Worm (Caenorhabditis elegans) whole organism, mixed stage, embryonic: ENCODE measurements around the gene glp-1.

Experiments
- M03D4.4 ChIP-seq: sonication (generic microtip); optimal IDR thresholded peaks from 2 replicates; lab custom pipeline; 2017; ENCODE audit warnings: mild to moderate bottlenecking, missing genetic modification characterization, missing compliant biosample characterization
- bed-3 ChIP-seq: fragments of 200-800 bp; sonication (Bioruptor generic); optimal IDR thresholded peaks from 3 replicates; lab custom pipeline; 2018; ENCODE audit warnings: mild to moderate bottlenecking, missing genetic modification characterization, moderate library complexity, missing compliant biosample characterization
- blmp-1 ChIP-seq: fragments of 150-350 bp; optimal IDR thresholded peaks from 2 replicates; lab custom pipeline; 2014; ENCODE audit warnings: missing biosample characterization, missing genetic modification characterization
- ceh-39 ChIP-seq: fragments of 150-350 bp; optimal IDR thresholded peaks from 2 replicates; lab custom pipeline; 2014; ENCODE audit warnings: missing biosample characterization, missing genetic modification characterization
- ceh-43 ChIP-seq: fragments of 200-800 bp; sonication (Bioruptor generic); optimal IDR thresholded peaks from 2 replicates; lab custom pipeline; 2018; ENCODE audit warnings: mild to moderate bottlenecking, missing genetic modification characterization, moderate library complexity, missing compliant biosample characterization
- ceh-83 ChIP-seq: fragments of 200-800 bp; sonication (Bioruptor generic); optimal IDR thresholded peaks from 2 replicates; lab custom pipeline; 2018; ENCODE audit warnings: mild to moderate bottlenecking, missing genetic modification characterization, missing compliant biosample characterization
- ces-1 ChIP-seq: fragments of 150-350 bp; optimal IDR thresholded peaks from 2 replicates; lab custom pipeline; 2014; ENCODE audit warnings: missing biosample characterization, missing genetic modification reagents, missing genetic modification characterization
- cnd-1 ChIP-seq: fragments of 200-800 bp; sonication (Bioruptor generic); optimal IDR thresholded peaks from 2 replicates; lab custom pipeline; 2018; ENCODE audit warnings: mild to moderate bottlenecking, missing genetic modification characterization, missing compliant biosample characterization
- drap-1 ChIP-seq: fragments of 200-800 bp; sonication (Bioruptor generic); optimal IDR thresholded peaks from 3 replicates; lab custom pipeline; 2018; ENCODE audit warnings: mild to moderate bottlenecking, missing genetic modification characterization, missing compliant biosample characterization
- elt-1 ChIP-seq: sonication (generic microtip); optimal IDR thresholded peaks from 2 replicates; lab custom pipeline; 2017; ENCODE audit warnings: missing genetic modification characterization, mild to moderate bottlenecking, missing compliant biosample characterization, antibody characterized with exemption, moderate library complexity, borderline replicate concordance; ENCODE audit not compliant: insufficient read depth
- elt-3 ChIP-seq: fragments of 150-350 bp; optimal IDR thresholded peaks from 2 replicates; lab custom pipeline; 2014; ENCODE audit warnings: missing biosample characterization, missing genetic modification characterization
- flh-1 ChIP-seq: fragments of 200-800 bp; sonication (Bioruptor generic); optimal IDR thresholded peaks from 2 replicates; lab custom pipeline; 2018; ENCODE audit warnings: mild to moderate bottlenecking, missing genetic modification characterization, moderate library complexity, missing compliant biosample characterization
- ham-2 ChIP-seq: fragments of 200-800 bp; sonication (Bioruptor generic); optimal IDR thresholded peaks from 2 replicates; lab custom pipeline; 2018; ENCODE audit warnings: mild to moderate bottlenecking, missing genetic modification characterization, missing compliant biosample characterization
- hlh-1 ChIP-seq: fragments of 150-350 bp; optimal IDR thresholded peaks from 2 replicates; lab custom pipeline; 2014; ENCODE audit warnings: missing biosample characterization, missing genetic modification reagents, missing genetic modification characterization
- lin-13 ChIP-seq: fragments of 150-350 bp; optimal IDR thresholded peaks from 2 replicates; lab custom pipeline; 2014; ENCODE audit warnings: missing biosample characterization, missing genetic modification characterization
- lin-32 ChIP-seq: fragments of 200-800 bp; sonication (Bioruptor generic); optimal IDR thresholded peaks from 2 replicates; lab custom pipeline; 2018; ENCODE audit warnings: mild to moderate bottlenecking, missing genetic modification characterization, missing compliant biosample characterization
- lsy-2 ChIP-seq: fragments of 150-350 bp; optimal IDR thresholded peaks from 2 replicates; lab custom pipeline; 2014; ENCODE audit warnings: missing biosample characterization, missing genetic modification characterization
- mep-1 ChIP-seq: fragments of 150-350 bp; optimal IDR thresholded peaks from 2 replicates; lab custom pipeline; 2017; ENCODE audit warnings: missing biosample characterization, missing genetic modification reagents, missing genetic modification characterization, inconsistent platforms
- nhr-2 ChIP-seq: fragments of 150-350 bp; optimal IDR thresholded peaks from 2 replicates; lab custom pipeline; 2014; ENCODE audit warnings: missing biosample characterization, missing genetic modification characterization
- nhr-237 ChIP-seq: fragments of 150-350 bp; optimal IDR thresholded peaks from 2 replicates; lab custom pipeline; 2014; ENCODE audit warnings: missing biosample characterization, missing genetic modification characterization
- nhr-28 ChIP-seq: fragments of 150-350 bp; optimal IDR thresholded peaks from 2 replicates; lab custom pipeline; 2014; ENCODE audit warnings: missing biosample characterization, missing genetic modification characterization
- nhr-76 ChIP-seq: sonication (generic microtip); optimal IDR thresholded peaks from 2 replicates; lab custom pipeline; 2017; ENCODE audit warnings: missing biosample characterization, missing genetic modification characterization
- pha-4 ChIP-seq: fragments of 150-350 bp; optimal IDR thresholded peaks from 2 replicates; lab custom pipeline; 2018; ENCODE audit warnings: missing biosample characterization, missing genetic modification reagents, missing genetic modification characterization
- sem-2 ChIP-seq: fragments of 200-800 bp; sonication (Bioruptor generic); optimal IDR thresholded peaks from 2 replicates; lab custom pipeline; 2018; ENCODE audit warnings: mild to moderate bottlenecking, missing genetic modification characterization, missing compliant biosample characterization
- sptf-1 ChIP-seq: sonication (generic microtip); optimal IDR thresholded peaks from 2 replicates; lab custom pipeline; 2017; ENCODE audit warnings: mild to moderate bottlenecking, missing genetic modification characterization, moderate library complexity, missing compliant biosample characterization
- tbx-8 ChIP-seq: fragments of 200-800 bp; sonication (Bioruptor generic); optimal IDR thresholded peaks from 2 replicates; lab custom pipeline; 2018; ENCODE audit warnings: mild to moderate bottlenecking, missing genetic modification characterization, moderate library complexity, missing compliant biosample characterization
- unc-120 ChIP-seq: sonication (generic microtip); optimal IDR thresholded peaks from 2 replicates; lab custom pipeline; 2017; ENCODE audit warnings: missing genetic modification characterization, missing compliant biosample characterization; ENCODE audit not compliant: poor library complexity, severe bottlenecking
- unc-39 ChIP-seq: fragments of 150-350 bp; optimal IDR thresholded peaks from 2 replicates; lab custom pipeline; 2014; ENCODE audit warnings: missing biosample characterization, missing genetic modification characterization
- unc-62 ChIP-seq: fragments of 150-350 bp; optimal IDR thresholded peaks from 2 replicates; lab custom pipeline; 2014; ENCODE audit warnings: missing biosample characterization, missing genetic modification reagents, missing genetic modification characterization
- zip-8 ChIP-seq: fragments of 150-350 bp; optimal IDR thresholded peaks from 2 replicates; lab custom pipeline; 2014; ENCODE audit warnings: missing biosample characterization, missing genetic modification characterization
- ztf-11 ChIP-seq: fragments of 150-350 bp; optimal IDR thresholded peaks from 2 replicates; lab custom pipeline; 2014; ENCODE audit warnings: missing biosample characterization, missing genetic modification characterization

The glp-1 gene

DNA sequence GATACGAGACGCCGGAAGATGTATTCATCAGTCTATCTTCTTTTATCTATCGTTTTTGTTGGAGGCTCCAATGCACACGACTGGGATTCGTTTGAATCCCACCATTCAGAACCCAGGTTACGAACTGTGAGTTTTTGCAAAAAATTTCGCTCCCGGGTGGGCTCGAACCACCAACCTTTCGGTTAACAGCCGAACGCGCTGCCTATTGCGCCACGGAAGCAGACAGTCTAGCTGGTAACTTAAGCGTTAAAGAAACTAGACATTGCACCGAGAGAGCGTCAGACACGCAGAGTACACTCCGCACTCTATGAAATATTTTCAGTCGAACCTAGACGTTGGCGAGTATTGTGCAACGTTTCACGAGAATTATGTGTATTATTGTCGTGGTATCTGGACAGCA, 12.0 kb downstream of the glp-1 start:
- TF ChIP-seq M03D4.4 (tag; lab: Kevin White, UChicago) (peak; percentile 74), flh-1 (GFP tag; lab: Kevin White, UChicago) (peak; percentile 6), mep-1 (tag; lab: Kevin White, UChicago) (no peak), ceh-83 (GFP tag; lab: Kevin White, UChicago) (peak; percentile 20), tbx-8 (GFP tag; lab: Kevin White, UChicago) (peak; percentile 58), blmp-1 (tag; lab: Kevin White, UChicago) (no peak), lsy-2 (tag; lab: Kevin White, UChicago) (no peak), ceh-43 (peak; percentile 18), hlh-1 (tag; lab: Kevin White, UChicago) (no peak), sem-2 (GFP tag; lab: Kevin White, UChicago) (peak; percentile 71), ceh-39 (tag; lab: Kevin White, UChicago) (no peak), ham-2 (peak; percentile 41), nhr-2 (tag; lab: Kevin White, UChicago) (no peak), lin-32 (no peak), unc-120 (peak; percentile 20), drap-1 (peak; percentile 69), elt-1 (tag; lab: Kevin White, UChicago) (no peak), cnd-1 (tag; lab: Kevin White, UChicago) (peak; percentile 79), unc-62 (no peak)

DNA sequence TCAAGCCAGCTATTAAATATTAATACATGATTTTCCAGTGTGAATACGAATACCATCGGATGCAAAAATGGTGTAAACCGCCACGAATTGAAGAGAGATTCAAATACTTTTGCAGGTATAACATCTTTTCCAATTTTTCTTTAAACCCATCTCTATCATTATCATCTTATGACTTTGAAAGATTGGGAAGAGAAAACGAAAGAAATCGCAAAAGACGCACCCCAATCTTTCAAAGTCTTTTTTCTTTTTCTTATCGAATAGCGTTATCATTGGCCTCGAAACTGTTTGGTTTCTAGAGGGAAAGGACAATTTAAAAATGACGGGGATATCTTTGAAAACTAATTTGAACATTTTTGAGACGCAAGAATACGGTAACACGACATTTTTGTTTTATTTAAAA, 13.6 kb downstream of the glp-1 start:
- TF ChIP-seq ceh-43 (no peak), nhr-28 (no peak), ceh-39 (tag; lab: Kevin White, UChicago) (no peak), flh-1 (GFP tag; lab: Kevin White, UChicago) (no peak), mep-1 (tag; lab: Kevin White, UChicago) (no peak), hlh-1 (tag; lab: Kevin White, UChicago) (no peak), bed-3 (GFP tag; lab: Kevin White, UChicago) (no peak), sem-2 (GFP tag; lab: Kevin White, UChicago) (no peak), drap-1 (no peak), pha-4 (tag; lab: Kevin White, UChicago) (no peak), lin-32 (no peak), unc-39 (no peak), ztf-11 (no peak), elt-3 (tag; lab: Kevin White, UChicago) (no peak), cnd-1 (tag; lab: Kevin White, UChicago) (no peak), nhr-237 (tag; lab: Kevin White, UChicago) (no peak), sptf-1 (tag; lab: Kevin White, UChicago) (no peak)

DNA sequence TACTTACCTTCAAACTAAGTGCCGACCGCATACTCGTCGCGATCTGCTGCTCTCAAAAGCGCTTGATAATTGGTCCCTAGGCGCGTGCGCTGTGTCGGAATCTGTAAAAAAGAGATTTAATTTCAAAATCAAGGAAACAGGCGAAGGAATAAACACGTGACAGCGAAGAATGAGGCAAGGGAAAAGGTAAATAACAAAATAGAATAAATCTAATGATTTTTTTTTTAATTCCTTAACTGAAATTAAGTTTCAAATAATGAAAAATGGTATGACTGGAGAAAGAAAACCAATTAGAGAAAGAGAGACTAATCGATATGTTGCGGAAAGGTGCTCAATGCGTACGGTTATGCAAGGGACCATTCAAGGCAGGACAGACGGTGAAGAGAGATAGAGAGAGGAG, 17.1 kb downstream of the glp-1 start, which contains the start of gene cya-1:
cya-1 (minus strand) TSS at position 101 of the 400 bp plus-strand sequence.
- TF ChIP-seq nhr-28 (no peak), ceh-39 (tag; lab: Kevin White, UChicago) (peak; percentile 28)

DNA sequence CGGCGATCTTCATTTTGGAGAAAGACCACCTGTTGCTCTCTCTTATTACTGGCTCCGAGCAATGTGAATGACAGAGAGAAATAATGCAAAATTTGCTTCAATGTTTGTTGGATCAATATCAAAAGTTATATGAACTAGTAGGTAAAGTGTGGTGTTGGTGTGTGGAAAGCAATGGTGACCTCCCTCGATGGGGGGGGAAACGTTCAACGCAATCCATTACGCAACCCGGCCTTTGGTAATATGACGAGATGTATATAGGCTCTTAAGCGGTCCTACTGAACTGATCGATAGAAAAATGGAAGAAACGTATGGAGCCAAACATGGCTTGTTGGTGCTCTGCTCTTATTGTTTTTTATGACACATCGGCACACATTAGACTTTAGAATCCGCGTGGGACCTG, 17.7 kb downstream of the glp-1 start:
- TF ChIP-seq lin-32 = peak; percentile 36
- TF ChIP-seq cnd-1 (tag; lab: Kevin White, UChicago) = peak; percentile 37
- TF ChIP-seq hlh-1 (tag; lab: Kevin White, UChicago) = peak; percentile 17
- no peak for TF ChIP-seq elt-1 (tag; lab: Kevin White, UChicago)
- TF ChIP-seq zip-8 (tag; lab: Kevin White, UChicago) = peak; percentile 81
- TF ChIP-seq nhr-2 (tag; lab: Kevin White, UChicago) = peak; percentile 63

DNA sequence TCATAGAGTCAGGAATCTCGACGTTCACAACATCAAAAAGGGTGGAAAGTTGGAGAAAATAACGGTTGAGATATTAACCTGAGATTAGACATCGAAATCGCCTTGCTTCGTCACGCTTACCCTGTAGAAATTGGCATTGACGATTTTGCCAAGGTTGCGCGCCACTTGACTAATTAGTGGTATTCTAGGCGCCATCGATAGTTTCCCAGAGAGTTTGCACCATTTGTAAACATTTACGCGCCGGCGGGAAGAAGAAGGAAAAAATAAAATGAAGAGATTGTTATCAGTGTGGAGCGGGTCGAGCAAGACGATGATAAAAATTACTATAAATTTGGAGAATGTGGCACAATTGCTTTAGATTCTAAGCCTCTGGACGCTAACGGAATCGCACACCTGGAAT, 18.2 kb downstream of the glp-1 start:
- TF ChIP-seq nhr-76 (tag; lab: Kevin White, UChicago) = no peak
- no peak for TF ChIP-seq blmp-1 (tag; lab: Kevin White, UChicago)
- TF ChIP-seq unc-62 = no peak
- no peak for TF ChIP-seq elt-3 (tag; lab: Kevin White, UChicago)
- TF ChIP-seq unc-120 = no peak
- no peak for TF ChIP-seq pha-4 (tag; lab: Kevin White, UChicago)
- TF ChIP-seq ztf-11 = no peak
- TF ChIP-seq unc-39 = no peak
- TF ChIP-seq cnd-1 (tag; lab: Kevin White, UChicago) = no peak
- TF ChIP-seq ceh-43 = no peak
- TF ChIP-seq drap-1 = no peak
- TF ChIP-seq lin-32 = no peak
- TF ChIP-seq zip-8 (tag; lab: Kevin White, UChicago) = no peak
- TF ChIP-seq nhr-2 (tag; lab: Kevin White, UChicago) = no peak
- no peak for TF ChIP-seq lin-13 (tag; lab: Kevin White, UChicago)
- TF ChIP-seq elt-1 (tag; lab: Kevin White, UChicago) = no peak
- TF ChIP-seq ces-1 (GFP tag; lab: Kevin White, UChicago) = no peak
- TF ChIP-seq M03D4.4 (tag; lab: Kevin White, UChicago) = no peak
